Fruit fly (Drosophila melanogaster): Measurements from ENCODE around the gene FoxP.

The FoxP gene

DNA sequence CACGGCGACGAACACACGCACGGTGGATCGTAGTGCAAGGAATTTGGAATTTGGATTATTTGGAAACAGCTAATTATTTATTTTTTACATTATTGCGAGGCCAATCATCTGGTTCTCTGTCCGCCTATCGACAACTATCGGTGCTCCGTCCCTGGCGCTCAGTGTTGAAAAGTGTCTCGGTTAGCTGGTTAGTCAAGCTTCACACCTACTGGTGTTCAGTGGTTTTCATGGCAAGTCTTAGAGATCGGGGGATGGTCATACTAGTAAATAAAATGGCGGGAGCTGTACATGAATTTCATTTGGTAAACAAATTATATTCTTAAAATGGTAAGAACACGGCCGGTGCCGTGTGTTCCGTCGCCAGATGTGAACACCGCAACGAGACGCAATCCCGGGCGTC lies 19.8 kb downstream of the FoxP start, which contains the start of the genes trbd and dmt (continued):
- TF ChIP-seq CG4282 (GFP tag; optimal IDR thresholded peaks at IDR 0.05) (peak; percentile 57), CG3995 (GFP tag; optimal IDR thresholded peaks at IDR 0.05) (peak; percentile 52), CG17186 (GFP tag; optimal IDR thresholded peaks at IDR 0.05) (peak; percentile 59), CG13424 (tag; optimal IDR thresholded peaks at IDR 0.05) (no peak), jumu (GFP tag; optimal IDR thresholded peaks at IDR 0.05) (peak; percentile 69), CG8924 (tag; optimal IDR thresholded peaks at IDR 0.05) (no peak), CG9932 (GFP tag; IDR thresholded peaks at IDR 0.05) (no peak), Lpt (GFP tag; optimal IDR thresholded peaks at IDR 0.05) (no peak), CG11504 (tag; optimal IDR thresholded peaks at IDR 0.05) (no peak), CG43689 (GFP tag; IDR thresholded peaks at IDR 0.05) (no peak), sna (GFP tag; IDR thresholded peaks at IDR 0.05; ENCODE audit: partially characterized antibody) (no peak), crol (GFP tag; IDR thresholded peaks at IDR 0.05) (no peak), CG14667 (GFP tag; IDR thresholded peaks at IDR 0.05) (no peak), CG18476 (GFP tag; optimal IDR thresholded peaks at IDR 0.05) (no peak), stc (GFP tag; IDR thresholded peaks at IDR 0.05) (no peak), CG6765 (GFP tag; optimal IDR thresholded peaks at IDR 0.05) (no peak), CG31388 (GFP tag; optimal IDR thresholded peaks at IDR 0.05) (no peak), CG2712 (tag; optimal IDR thresholded peaks at IDR 0.05) (no peak), aop (GFP tag; IDR thresholded peaks at IDR 0.05) (no peak), vnd (GFP tag; IDR thresholded peaks at IDR 0.05; ENCODE audit: partially characterized antibody) (no peak), zen (tag; optimal IDR thresholded peaks at IDR 0.05) (peak; percentile 69), CG10565 (GFP tag; optimal IDR thresholded peaks at IDR 0.05) (no peak), schlank (tag; optimal IDR thresholded peaks at IDR 0.05) (peak; percentile 2), CG3847 (GFP tag; IDR thresholded peaks at IDR 0.05) (no peak), CG42726 (GFP tag; IDR thresholded peaks at IDR 0.05; ENCODE audit: partially characterized antibody) (no peak), Sox100B (GFP tag; optimal IDR thresholded peaks at IDR 0.05) (no peak), CG30020 (tag; optimal IDR thresholded peaks at IDR 0.05) (no peak), dati (GFP tag; IDR thresholded peaks at IDR 0.05) (no peak), HLHmδ (GFP tag; optimal IDR thresholded peaks at IDR 0.05) (peak; percentile 23), CG11456 (GFP tag; IDR thresholded peaks at IDR 0.05) (no peak), Sin3A (optimal IDR thresholded peaks at IDR 0.05) (peak; percentile 89), org-1 (GFP tag; optimal IDR thresholded peaks at IDR 0.05) (no peak), Ets97D (GFP tag; optimal IDR thresholded peaks at IDR 0.05) (peak; percentile 94), ERR (GFP tag; optimal IDR thresholded peaks at IDR 0.05) (peak; percentile 55), CG12104 (GFP tag; optimal IDR thresholded peaks at IDR 0.05) (no peak), Gug (GFP tag; IDR thresholded peaks at IDR 0.05) (no peak), CG18011 (GFP tag; optimal IDR thresholded peaks at IDR 0.05) (no peak), CG2129 (GFP tag; IDR thresholded peaks at IDR 0.05; ENCODE audit: partially characterized antibody) (no peak), CG1024 (GFP tag; IDR thresholded peaks at IDR 0.05) (no peak), wek (GFP tag; optimal IDR thresholded peaks at IDR 0.05) (no peak), slou (GFP tag; optimal IDR thresholded peaks at IDR 0.05) (no peak), chn (GFP tag; optimal IDR thresholded peaks at IDR 0.05) (peak; percentile 75), CG8359 (GFP tag; optimal IDR thresholded peaks at IDR 0.05; ENCODE audit: borderline replicate concordance) (no peak), exex (tag; optimal IDR thresholded peaks at IDR 0.05) (no peak), CG2120 (GFP tag; optimal IDR thresholded peaks at IDR 0.05) (no peak), yki (optimal IDR thresholded peaks at IDR 0.05) (no peak), ham (GFP tag; IDR thresholded peaks at IDR 0.05) (no peak), sob (GFP tag; IDR thresholded peaks at IDR 0.05) (no peak), CG17612 (GFP tag; IDR thresholded peaks at IDR 0.05) (no peak), emc (GFP tag; optimal IDR thresholded peaks at IDR 0.05) (no peak), Optix (GFP tag; IDR thresholded peaks at IDR 0.05) (no peak), CG3163 (GFP tag; optimal IDR thresholded peaks at IDR 0.05) (peak; percentile 62), CG6854 (GFP tag; optimal IDR thresholded peaks at IDR 0.05) (no peak)
